Fruit fly (Drosophila melanogaster): ENCODE results near the gene RanBP3.
A peak's percentile ranks its signal among the peaks of the same experiment; 100 is the strongest.

Gene RanBP3

dm6 chr3R:23757912-23758607 is 5.4 kb upstream of the RanBP3 start, which contains the start of the genes PTPMT1 and Hrd3 (continued):
- TF ChIP-seq dm (GFP tag; optimal IDR thresholded peaks at IDR 0.05) = peak; percentile 92
- peak; percentile 99 for TF ChIP-seq CG10543 (GFP tag; optimal IDR thresholded peaks at IDR 0.05)
- peak; percentile 96 for TF ChIP-seq D19A (tag; optimal IDR thresholded peaks at IDR 0.05)
- peak; percentile 99 for TF ChIP-seq CG15011 (GFP tag; optimal IDR thresholded peaks at IDR 0.05)
- TF ChIP-seq CG17912 (GFP tag; optimal IDR thresholded peaks at IDR 0.05) = peak; percentile 86
- peak; percentile 98 for TF ChIP-seq kay (GFP tag; optimal IDR thresholded peaks at IDR 0.05)
- peak; percentile 96 for TF ChIP-seq sob (GFP tag; IDR thresholded peaks at IDR 0.05)
- TF ChIP-seq ttk (GFP tag; IDR thresholded peaks at IDR 0.05) = peak; percentile 94
- TF ChIP-seq CG10565 (GFP tag; optimal IDR thresholded peaks at IDR 0.05) = peak; percentile 92
- TF ChIP-seq fd64A (GFP tag; optimal IDR thresholded peaks at IDR 0.05) = peak; percentile 84
- TF ChIP-seq CG9876 (GFP tag; optimal IDR thresholded peaks at IDR 0.05) = peak; percentile 94
- no peak for TF ChIP-seq HLHmδ (GFP tag; optimal IDR thresholded peaks at IDR 0.05)
- TF ChIP-seq slou (GFP tag; optimal IDR thresholded peaks at IDR 0.05) = peak; percentile 98
- TF ChIP-seq CG4404 (GFP tag; IDR thresholded peaks at IDR 0.05) = peak; percentile 97
- no peak for TF ChIP-seq cad (GFP tag; optimal IDR thresholded peaks at IDR 0.05)
- peak; percentile 88 for TF ChIP-seq GATAe (GFP tag; conservative IDR thresholded peaks at IDR 0.05)
- TF ChIP-seq HLH4C (GFP tag; IDR thresholded peaks at IDR 0.05; ENCODE audit: partially characterized antibody) = no peak
- peak; percentile 98 for TF ChIP-seq CG10267 (tag; optimal IDR thresholded peaks at IDR 0.05)
- peak; percentile 94 for TF ChIP-seq al (GFP tag; IDR thresholded peaks at IDR 0.05)
- TF ChIP-seq Dip2 (GFP tag; IDR thresholded peaks at IDR 0.05) = peak; percentile 70
- peak; percentile 99 for TF ChIP-seq CG18262 (tag; optimal IDR thresholded peaks at IDR 0.05)
- TF ChIP-seq btn (GFP tag; optimal IDR thresholded peaks at IDR 0.05) = peak; percentile 91
- peak; percentile 91 for TF ChIP-seq CG11560 (tag; IDR thresholded peaks at IDR 0.05)
- peak; percentile 97 for TF ChIP-seq CG8388 (GFP tag; optimal IDR thresholded peaks at IDR 0.05)
- no peak for TF ChIP-seq CG7745 (tag; optimal IDR thresholded peaks at IDR 0.05)
- peak; percentile 94 for TF ChIP-seq CG4730 (GFP tag; IDR thresholded peaks at IDR 0.05)
- TF ChIP-seq Six4 (GFP tag; optimal IDR thresholded peaks at IDR 0.05) = peak; percentile 98
- peak; percentile 89; the same call in 2 of the 3 replicates for TF ChIP-seq C15 (GFP tag; IDR thresholded peaks at IDR 0.05)
- TF ChIP-seq hth (optimal IDR thresholded peaks at IDR 0.05) = no peak
- peak; percentile 27 to 77 for TF ChIP-seq crp (GFP tag; optimal IDR thresholded peaks at IDR 0.05)
- TF ChIP-seq Hey (tag; optimal IDR thresholded peaks at IDR 0.05) = peak; percentile 90
- peak; percentile 99 for TF ChIP-seq zfh2 (GFP tag; optimal IDR thresholded peaks at IDR 0.05)
- peak; percentile 90 for TF ChIP-seq her (GFP tag; optimal IDR thresholded peaks at IDR 0.05)
- TF ChIP-seq Mad (GFP tag; optimal IDR thresholded peaks at IDR 0.05) = peak; percentile 98
- TF ChIP-seq YL-1 (GFP tag; optimal IDR thresholded peaks at IDR 0.05) = peak; percentile 99
- TF ChIP-seq Jarid2 (GFP tag; optimal IDR thresholded peaks at IDR 0.05) = peak; percentile 92
- TF ChIP-seq ato (GFP tag; IDR thresholded peaks at IDR 0.05; ENCODE audit: partially characterized antibody) = no peak
- TF ChIP-seq CG17359 (tag; optimal IDR thresholded peaks at IDR 0.05) = peak; percentile 98
- TF ChIP-seq CG4424 (GFP tag; optimal IDR thresholded peaks at IDR 0.05) = peak; percentile 99
- peak; percentile 92 for TF ChIP-seq Awh (GFP tag; IDR thresholded peaks at IDR 0.05)
- TF ChIP-seq CG34224 (GFP tag; IDR thresholded peaks at IDR 0.05; ENCODE audit: partially characterized antibody) = no peak
- TF ChIP-seq CG5245 (GFP tag; optimal IDR thresholded peaks at IDR 0.05) = peak; percentile 97
- TF ChIP-seq CG9727 (GFP tag; optimal IDR thresholded peaks at IDR 0.05) = peak; percentile 100
- peak; percentile 98 for TF ChIP-seq CG11504 (tag; optimal IDR thresholded peaks at IDR 0.05)
- TF ChIP-seq Sry-β (GFP tag; optimal IDR thresholded peaks at IDR 0.05) = peak; percentile 70
- peak; percentile 94 for TF ChIP-seq ken (GFP tag; IDR thresholded peaks at IDR 0.05)
- peak; percentile 99 for TF ChIP-seq tin (GFP tag; optimal IDR thresholded peaks at IDR 0.05)
- TF ChIP-seq dmrt99B (tag; optimal IDR thresholded peaks at IDR 0.05) = peak; percentile 99
- peak; percentile 95 for TF ChIP-seq CG7372 (GFP tag; IDR thresholded peaks at IDR 0.05)
- TF ChIP-seq Deaf1 (tag; optimal IDR thresholded peaks at IDR 0.05) = peak; percentile 86
